Fruit fly (Drosophila melanogaster): ENCODE data around the gene cona.

cona gene

dm6 chr3R:18365978-18366643 lies 19.5 kb upstream of the cona start, which contains the start of the genes WRNexo and Nup43 (continued):
- no peak for TF ChIP-seq Fer1 (GFP tag; optimal IDR thresholded peaks at IDR 0.05)
- no peak for TF ChIP-seq wor (GFP tag; IDR thresholded peaks at IDR 0.05)
- TF ChIP-seq B-H2 (GFP tag; optimal IDR thresholded peaks at IDR 0.05), result no peak
- peak; percentile 52 for TF ChIP-seq zfh2 (GFP tag; optimal IDR thresholded peaks at IDR 0.05)

DNA sequence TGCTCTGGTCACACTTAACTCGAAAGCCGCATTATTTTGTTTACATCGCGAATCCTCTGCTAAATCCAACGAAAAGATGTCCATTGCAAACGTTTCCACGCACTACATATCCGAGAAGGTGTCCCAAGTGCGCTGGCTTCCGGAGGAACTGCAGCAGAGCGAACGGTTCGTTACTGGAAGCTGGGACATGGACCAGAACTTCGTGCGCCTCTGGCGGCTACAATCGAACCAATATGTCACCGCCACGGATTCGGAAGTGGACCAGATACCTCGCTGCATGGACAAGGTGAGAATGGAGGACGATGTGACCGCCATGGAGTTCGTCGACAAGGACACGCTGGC lies 19.0 kb upstream of the cona start:
- TF ChIP-seq D (optimal IDR thresholded peaks at IDR 0.05) (peak; percentile 55), D (GFP tag; optimal IDR thresholded peaks at IDR 0.05) (no peak), Sox100B (GFP tag; optimal IDR thresholded peaks at IDR 0.05) (no peak), CG4404 (GFP tag; IDR thresholded peaks at IDR 0.05) (0 out of 2 replicates have a peak, but pooled peaks have one; percentile 1), MBD-R2 (GFP tag; IDR thresholded peaks at IDR 0.05) (peak; percentile 81), HmgD (GFP tag; optimal IDR thresholded peaks at IDR 0.05) (peak; percentile 35), CG15269 (tag; optimal IDR thresholded peaks at IDR 0.05) (no peak), MESR4 (GFP tag; optimal IDR thresholded peaks at IDR 0.05) (peak; percentile 38), CG4617 (GFP tag; optimal IDR thresholded peaks at IDR 0.05; ENCODE audit: borderline replicate concordance) (peak; percentile 23), CG7556 (GFP tag; optimal IDR thresholded peaks at IDR 0.05) (no peak), CG3847 (GFP tag; IDR thresholded peaks at IDR 0.05) (no peak; the same call in 1 of the 2 replicates), CG17328 (GFP tag; IDR thresholded peaks at IDR 0.05) (0 out of 2 replicates have a peak, but pooled peaks have one; percentile 3)

- TF ChIP-seq Hey (tag; optimal IDR thresholded peaks at IDR 0.05) (no peak), slbo (GFP tag; IDR thresholded peaks at IDR 0.05) (no peak), CG16779 (GFP tag; IDR thresholded peaks at IDR 0.05) (no peak), Elba2 (GFP tag; optimal IDR thresholded peaks at IDR 0.05) (no peak), CG1529 (GFP tag; optimal IDR thresholded peaks at IDR 0.05) (no peak), sim (GFP tag; IDR thresholded peaks at IDR 0.05) (no peak), CG14965 (GFP tag; optimal IDR thresholded peaks at IDR 0.05; ENCODE audit: borderline replicate concordance) (no peak), Nf-YB (GFP tag; optimal IDR thresholded peaks at IDR 0.05) (peak; percentile 52), CG1233 (GFP tag; optimal IDR thresholded peaks at IDR 0.05) (no peak), Fer3 (tag; optimal IDR thresholded peaks at IDR 0.05) (no peak), CoRest (tag; optimal IDR thresholded peaks at IDR 0.05) (no peak), p53 (GFP tag; optimal IDR thresholded peaks at IDR 0.05) (no peak), org-1 (GFP tag; optimal IDR thresholded peaks at IDR 0.05) (no peak), CG16863 (GFP tag; optimal IDR thresholded peaks at IDR 0.05) (no peak), CG13624 (GFP tag; optimal IDR thresholded peaks at IDR 0.05) (no peak), CrebB (tag; optimal IDR thresholded peaks at IDR 0.05) (no peak), CG4360 (GFP tag; IDR thresholded peaks at IDR 0.05) (0 out of 2 replicates have a peak, but pooled peaks have one; percentile 40), Doc3 (GFP tag; IDR thresholded peaks at IDR 0.05; ENCODE audit: partially characterized antibody) (no peak), ewg (GFP tag; optimal IDR thresholded peaks at IDR 0.05) (peak; percentile 67), Dfd (GFP tag; optimal IDR thresholded peaks at IDR 0.05) (no peak), lmd (GFP tag; IDR thresholded peaks at IDR 0.05) (no peak), CG8359 (GFP tag; optimal IDR thresholded peaks at IDR 0.05; ENCODE audit: borderline replicate concordance) (no peak), seq (GFP tag; IDR thresholded peaks at IDR 0.05) (peak; percentile 40; the same call in 1 of the 2 replicates), CG12769 (tag; optimal IDR thresholded peaks at IDR 0.05) (no peak), CG14050 (GFP tag; IDR thresholded peaks at IDR 0.05) (no peak), GATAe (GFP tag; conservative IDR thresholded peaks at IDR 0.05) (no peak), BtbVII (GFP tag; optimal IDR thresholded peaks at IDR 0.05) (no peak), twi (tag; optimal IDR thresholded peaks at IDR 0.05) (no peak), CG8478 (optimal IDR thresholded peaks at IDR 0.05) (no peak), Spps (tag; optimal IDR thresholded peaks at IDR 0.05) (no peak), Nf-YC (tag; optimal IDR thresholded peaks at IDR 0.05) (peak; percentile 76), Side (GFP tag; optimal IDR thresholded peaks at IDR 0.05) (no peak)
Observed at dm6 chr3R:18368595-18368994, 17.0 kb upstream of the cona start.
